Worm (Caenorhabditis elegans) whole organism, L1 larva: Measurements from ENCODE around the gene nhr-63.

Experiments
- Y116A8C.19 ChIP-seq: sonication (generic microtip); optimal IDR thresholded peaks from 2 replicates; lab custom pipeline; 2016; ENCODE audit warnings: missing compliant biosample characterization, missing genetic modification characterization, borderline replicate concordance
- alr-1 ChIP-seq: fragments of 200-800 bp; sonication (Bioruptor generic); optimal IDR thresholded peaks from 2 replicates; lab custom pipeline; 2018; ENCODE audit warnings: borderline replicate concordance, mild to moderate bottlenecking, missing genetic modification characterization, missing compliant biosample characterization
- blmp-1 ChIP-seq: fragments of 150-350 bp; optimal IDR thresholded peaks from 2 replicates; lab custom pipeline; 2014; ENCODE audit warnings: missing biosample characterization, missing genetic modification characterization
- ceh-8 ChIP-seq: fragments of 200-800 bp; sonication (Bioruptor generic); optimal IDR thresholded peaks from 2 replicates; lab custom pipeline; 2018; ENCODE audit warnings: mild to moderate bottlenecking, missing genetic modification characterization, moderate library complexity, missing compliant biosample characterization
- ces-1 ChIP-seq: fragments of 150-350 bp; optimal IDR thresholded peaks from 2 replicates; lab custom pipeline; 2014; ENCODE audit warnings: missing biosample characterization, missing genetic modification reagents, missing genetic modification characterization
- efl-1 ChIP-seq, 4 experiments: fragments of 150-350 bp; optimal IDR thresholded peaks in 3 of 4; peaks in 1 of 4; 1 replicate in 1 of 4; 2 replicates in 3 of 4; lab custom pipeline; 2014; ENCODE audit warnings: missing biosample characterization in 2 of 4, missing genetic modification characterization in 2 of 4, missing genetic modification reagents in 2 of 4
- efl-3 ChIP-seq: fragments of 200-800 bp; sonication (Bioruptor generic); optimal IDR thresholded peaks from 2 replicates; lab custom pipeline; 2018; ENCODE audit warnings: mild to moderate bottlenecking, missing genetic modification characterization, missing compliant biosample characterization
- egl-27 ChIP-seq, 2 experiments: fragments of 150-350 bp in 1 of 2; sonication (generic microtip); optimal IDR thresholded peaks; 3 replicates each; lab custom pipeline; 2017 to 2018; ENCODE audit warnings: missing biosample characterization in 2 of 2, missing genetic modification characterization in 2 of 2, missing genetic modification reagents in 2 of 2
- fkh-4 ChIP-seq: sonication (generic microtip); optimal IDR thresholded peaks from 2 replicates; lab custom pipeline; 2016; ENCODE audit warnings: missing compliant biosample characterization, missing genetic modification characterization, borderline replicate concordance
- fkh-8 ChIP-seq: sonication (generic microtip); optimal IDR thresholded peaks from 2 replicates; lab custom pipeline; 2016; ENCODE audit warnings: mild to moderate bottlenecking, missing genetic modification characterization, missing compliant biosample characterization
- grh-1 ChIP-seq: fragments of 200-800 bp; sonication (Bioruptor generic); IDR thresholded peaks from 2 replicates; pipeline ENCODE4 v1.3.6; 2022; ENCODE audit warnings: missing genetic modification reagents, missing genetic modification characterization, missing compliant biosample characterization
- hlh-4 ChIP-seq: sonication (generic microtip); optimal IDR thresholded peaks from 2 replicates; lab custom pipeline; 2016; ENCODE audit warnings: mild to moderate bottlenecking, missing genetic modification characterization, missing compliant biosample characterization
- isw-1 ChIP-seq: fragments of 200-800 bp; sonication (Bioruptor generic); IDR thresholded peaks from 2 replicates; pipeline ENCODE4 v1.3.6; 2022; ENCODE audit warnings: missing genetic modification characterization, missing compliant biosample characterization
- jun-1 ChIP-seq: fragments of 150-350 bp; optimal IDR thresholded peaks from 2 replicates; lab custom pipeline; 2014; ENCODE audit warnings: missing biosample characterization, missing genetic modification reagents, missing genetic modification characterization
- lin-14 ChIP-seq: fragments of 200-800 bp; sonication (Bioruptor generic); optimal IDR thresholded peaks from 2 replicates; lab custom pipeline; 2018; ENCODE audit warnings: mild to moderate bottlenecking, missing genetic modification characterization, moderate library complexity, missing compliant biosample characterization
- lin-39 ChIP-seq: fragments of 150-350 bp; optimal IDR thresholded peaks from 2 replicates; lab custom pipeline; 2014; ENCODE audit warnings: missing biosample characterization, missing genetic modification reagents, missing genetic modification characterization
- lsy-2 ChIP-seq, 2 experiments: fragments of 150-350 bp; optimal IDR thresholded peaks; 2 replicates each; lab custom pipeline; 2014; ENCODE audit warnings: missing biosample characterization in 2 of 2, missing genetic modification characterization in 2 of 2
- mab-9 ChIP-seq: fragments of 200-800 bp; sonication (Bioruptor generic); IDR thresholded peaks from 2 replicates; pipeline ENCODE4 v1.3.6; 2022; ENCODE audit warnings: missing genetic modification reagents, missing genetic modification characterization, missing compliant biosample characterization
- nhr-11 ChIP-seq: fragments of 150-350 bp; optimal IDR thresholded peaks from 2 replicates; lab custom pipeline; 2014; ENCODE audit warnings: missing biosample characterization, missing genetic modification characterization
- nhr-19 ChIP-seq: fragments of 200-800 bp; sonication (Bioruptor generic); conservative IDR thresholded peaks from 2 replicates; pipeline ENCODE4 v1.3.6; 2022; ENCODE audit warnings: missing genetic modification characterization, missing compliant biosample characterization
- nhr-237 ChIP-seq: fragments of 150-350 bp; optimal IDR thresholded peaks from 2 replicates; lab custom pipeline; 2014; ENCODE audit warnings: missing biosample characterization, missing genetic modification characterization
- nhr-47 ChIP-seq: sonication (generic microtip); optimal IDR thresholded peaks from 2 replicates; lab custom pipeline; 2016; ENCODE audit warnings: mild to moderate bottlenecking, missing genetic modification characterization, moderate library complexity, missing compliant biosample characterization
- nhr-84 ChIP-seq: sonication (generic microtip); optimal IDR thresholded peaks from 2 replicates; lab custom pipeline; 2017; ENCODE audit warnings: missing biosample characterization, missing genetic modification characterization
- nhr-85 ChIP-seq: sonication (generic microtip); peaks from one replicate; lab custom pipeline; 2016; ENCODE audit warnings: missing genetic modification characterization, inconsistent platforms, missing compliant biosample characterization
- pag-3 ChIP-seq: sonication (generic microtip); optimal IDR thresholded peaks from 2 replicates; lab custom pipeline; 2017; ENCODE audit warnings: missing genetic modification characterization, mild to moderate bottlenecking, missing compliant biosample characterization, antibody characterized with exemption, borderline replicate concordance; ENCODE audit not compliant: insufficient read depth
- pax-3 ChIP-seq: fragments of 200-800 bp; sonication (Bioruptor generic); optimal IDR thresholded peaks from 2 replicates; lab custom pipeline; 2018; ENCODE audit warnings: mild to moderate bottlenecking, missing genetic modification characterization, moderate library complexity, missing compliant biosample characterization
- pqm-1 ChIP-seq: sonication (generic microtip); optimal IDR thresholded peaks from 3 replicates; lab custom pipeline; 2017; ENCODE audit warnings: missing biosample characterization, missing genetic modification characterization
- snu-23 ChIP-seq: sonication (generic microtip); optimal IDR thresholded peaks from 2 replicates; lab custom pipeline; 2016; ENCODE audit warnings: missing genetic modification characterization, missing compliant biosample characterization
- sup-37 ChIP-seq: fragments of 200-800 bp; sonication (Bioruptor generic); optimal IDR thresholded peaks from 2 replicates; lab custom pipeline; 2018; ENCODE audit warnings: mild to moderate bottlenecking, missing genetic modification characterization, missing compliant biosample characterization
- tlp-1 ChIP-seq: fragments of 150-350 bp; optimal IDR thresholded peaks from 2 replicates; lab custom pipeline; 2014; ENCODE audit warnings: missing biosample characterization, missing genetic modification characterization
- unc-86 ChIP-seq: sonication (generic microtip); optimal IDR thresholded peaks from 2 replicates; lab custom pipeline; 2016; ENCODE audit warnings: missing genetic modification characterization, missing compliant biosample characterization
- vab-15 ChIP-seq: sonication (generic microtip); optimal IDR thresholded peaks from 2 replicates; lab custom pipeline; 2017; ENCODE audit warnings: missing genotype, mild to moderate bottlenecking, missing genetic modification characterization, missing compliant biosample characterization
- xbp-1 ChIP-seq: sonication (generic microtip); optimal IDR thresholded peaks from 2 replicates; lab custom pipeline; 2016; ENCODE audit warnings: missing genetic modification characterization, missing compliant biosample characterization
- zag-1 ChIP-seq: fragments of 150-350 bp; optimal IDR thresholded peaks from 2 replicates; lab custom pipeline; 2014; ENCODE audit warnings: missing biosample characterization, missing genetic modification characterization

Gene nhr-63

ce11 chrV:16000433-16000832, 2.0 kb upstream of the nhr-63 start, which contains the start of gene nhr-50 (continued):
- peak; percentile 88 for TF ChIP-seq blmp-1 (tag; lab: Kevin White, UChicago)
- no peak for TF ChIP-seq alr-1 (tag; lab: Kevin White, UChicago)
- peak; percentile 18 for TF ChIP-seq nhr-237 (tag; lab: Kevin White, UChicago)
- TF ChIP-seq sup-37 = no peak
- TF ChIP-seq snu-23 (GFP tag; lab: Kevin White, UChicago) = peak; percentile 46
- no peak for TF ChIP-seq pag-3 (tag; lab: Kevin White, UChicago)
- TF ChIP-seq nhr-47 (tag; lab: Kevin White, UChicago) = peak; percentile 61
- no peak for TF ChIP-seq fkh-4
- TF ChIP-seq lin-14 = peak; percentile 84
- peak; percentile 85 for TF ChIP-seq nhr-85 (tag; lab: Kevin White, UChicago)
- no peak for TF ChIP-seq Y116A8C.19 (tag; lab: Kevin White, UChicago)
- no peak for TF ChIP-seq pqm-1
- TF ChIP-seq, all 84 proteins: peak for 33

- TF ChIP-seq lin-39 (tag; lab: Kevin White, UChicago) (no peak), grh-1 (GFP tag; lab: Robert Waterston, UW) (no peak), snu-23 (GFP tag; lab: Kevin White, UChicago) (no peak), zag-1 (tag; lab: Kevin White, UChicago) (no peak), isw-1 (no peak), tlp-1 (tag; lab: Kevin White, UChicago) (no peak), efl-1 (optimal IDR thresholded peaks at IDR 0.05; lab: Kevin White, UChicago) (no peak), efl-1 (GFP tag; optimal IDR thresholded peaks at IDR 0.05 in 1 of 2; lab: Kevin White, UChicago) (peak in 1 of 2 experiments; percentile 45), ces-1 (GFP tag; lab: Kevin White, UChicago) (no peak), fkh-8 (tag; lab: Kevin White, UChicago) (peak; percentile 38)
- TF ChIP-seq, all 84 proteins: peak for 2
Observed at ce11 chrV:16007505-16007904, 5.1 kb downstream of the nhr-63 start, which contains the start of gene str-231. Gene str-231, minus strand, starts transcription at chrV:16007605.

- TF ChIP-seq jun-1 (tag; lab: Kevin White, UChicago) (no peak), efl-3 (no peak), nhr-11 (tag; lab: Kevin White, UChicago) (no peak), pax-3 (no peak), hlh-4 (tag; lab: Kevin White, UChicago) (no peak), nhr-85 (tag; lab: Kevin White, UChicago) (no peak), egl-27 (tag; optimal IDR thresholded peaks at IDR 0.05; lab: Kevin White, UChicago) (no peak), fkh-4 (no peak), xbp-1 (tag; lab: Kevin White, UChicago) (no peak), nhr-47 (tag; lab: Kevin White, UChicago) (no peak), nhr-84 (no peak)
Observed at ce11 chrV:16009564-16009963, 7.2 kb downstream of the nhr-63 start, which contains the start of gene str-233. Gene str-233, minus strand, starts transcription at chrV:16009664.

DNA sequence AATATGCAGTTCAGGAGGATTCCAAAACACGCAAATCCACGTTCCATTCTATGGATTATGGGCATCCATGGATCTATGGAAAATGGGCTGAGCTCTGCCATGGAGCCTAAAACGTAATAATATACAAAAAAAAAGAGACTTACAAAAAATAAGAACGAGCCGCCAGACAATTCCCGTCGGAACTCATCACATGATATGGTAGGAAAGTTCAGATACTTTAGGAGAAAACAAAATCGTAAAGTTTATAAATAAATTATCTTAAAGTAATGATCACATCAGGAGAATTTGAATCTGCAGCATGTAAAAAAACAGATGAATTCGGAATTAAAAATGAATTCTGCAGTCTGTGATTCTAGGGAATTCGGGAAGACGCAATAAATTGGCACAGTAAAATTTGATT, 13.3 kb downstream of the nhr-63 start, which contains the start of gene str-232:
TSS of gene str-232 (minus strand) at position 101 of the 400 bp plus-strand sequence.
- TF ChIP-seq mab-9 (GFP tag; lab: Robert Waterston, UW) (no peak), vab-15 (tag; lab: Kevin White, UChicago) (no peak), unc-86 (tag; lab: Kevin White, UChicago) (no peak), efl-3 (no peak), lsy-2 (tag; optimal IDR thresholded peaks at IDR 0.05; lab: Kevin White, UChicago) (no peak)

ce11 chrV:16016977-16017376, 14.6 kb downstream of the nhr-63 start:
- TF ChIP-seq ceh-8 (GFP tag; lab: Kevin White, UChicago) = peak; percentile 66
- TF ChIP-seq efl-3 = no peak
- no peak for TF ChIP-seq nhr-19 (GFP tag; lab: Robert Waterston, UW)
- TF ChIP-seq, all 84 proteins: peak for 1
